Worm (Caenorhabditis elegans) whole organism, L1 larva: ENCODE measurements around the gene T22B7.8.
A peak's percentile ranks its signal among the peaks of the same experiment; 100 is the strongest.

Source experiments
- C04F5.9 ChIP-seq: sonication (generic microtip); optimal IDR thresholded peaks from 2 replicates; lab custom pipeline; 2016; ENCODE audit warnings: missing genetic modification characterization, missing compliant biosample characterization
- F16B12.6 ChIP-seq: fragments of 150-350 bp; optimal IDR thresholded peaks from 2 replicates; lab custom pipeline; 2014; ENCODE audit warnings: missing biosample characterization, missing genetic modification characterization
- Y116A8C.19 ChIP-seq: sonication (generic microtip); optimal IDR thresholded peaks from 2 replicates; lab custom pipeline; 2016; ENCODE audit warnings: missing compliant biosample characterization, missing genetic modification characterization, borderline replicate concordance
- alr-1 ChIP-seq: fragments of 200-800 bp; sonication (Bioruptor generic); optimal IDR thresholded peaks from 2 replicates; lab custom pipeline; 2018; ENCODE audit warnings: borderline replicate concordance, mild to moderate bottlenecking, missing genetic modification characterization, missing compliant biosample characterization
- blmp-1 ChIP-seq: fragments of 150-350 bp; optimal IDR thresholded peaks from 2 replicates; lab custom pipeline; 2014; ENCODE audit warnings: missing biosample characterization, missing genetic modification characterization
- ceh-63 ChIP-seq: fragments of 200-800 bp; sonication (Bioruptor generic); optimal IDR thresholded peaks from 2 replicates; lab custom pipeline; 2018; ENCODE audit warnings: mild to moderate bottlenecking, missing genetic modification characterization, missing compliant biosample characterization
- ceh-8 ChIP-seq: fragments of 200-800 bp; sonication (Bioruptor generic); optimal IDR thresholded peaks from 2 replicates; lab custom pipeline; 2018; ENCODE audit warnings: mild to moderate bottlenecking, missing genetic modification characterization, moderate library complexity, missing compliant biosample characterization
- ceh-88 ChIP-seq: fragments of 200-800 bp; sonication (Bioruptor generic); IDR thresholded peaks from 2 replicates; pipeline ENCODE4 v1.3.6; 2022; ENCODE audit warnings: missing genetic modification characterization, missing compliant biosample characterization
- dsc-1 ChIP-seq: sonication (generic microtip); optimal IDR thresholded peaks from 2 replicates; lab custom pipeline; 2016; ENCODE audit warnings: mild to moderate bottlenecking, missing genetic modification characterization, missing compliant biosample characterization
- efl-1 ChIP-seq, 4 experiments: fragments of 150-350 bp; optimal IDR thresholded peaks in 3 of 4; peaks in 1 of 4; 1 replicate in 1 of 4; 2 replicates in 3 of 4; lab custom pipeline; 2014; ENCODE audit warnings: missing biosample characterization in 2 of 4, missing genetic modification characterization in 2 of 4, missing genetic modification reagents in 2 of 4
- efl-3 ChIP-seq: fragments of 200-800 bp; sonication (Bioruptor generic); optimal IDR thresholded peaks from 2 replicates; lab custom pipeline; 2018; ENCODE audit warnings: mild to moderate bottlenecking, missing genetic modification characterization, missing compliant biosample characterization
- egl-13 ChIP-seq: sonication (generic microtip); optimal IDR thresholded peaks from 2 replicates; lab custom pipeline; 2016; ENCODE audit warnings: missing genotype, missing genetic modification reagents, missing genetic modification characterization, missing compliant biosample characterization
- egl-27 ChIP-seq, 2 experiments: fragments of 150-350 bp in 1 of 2; sonication (generic microtip); optimal IDR thresholded peaks; 3 replicates each; lab custom pipeline; 2017 to 2018; ENCODE audit warnings: missing biosample characterization in 2 of 2, missing genetic modification characterization in 2 of 2, missing genetic modification reagents in 2 of 2
- elt-2 ChIP-seq: sonication (generic microtip); optimal IDR thresholded peaks from 2 replicates; lab custom pipeline; 2016; ENCODE audit warnings: missing genetic modification characterization, mild to moderate bottlenecking, inconsistent platforms, missing compliant biosample characterization, missing genetic modification reagents
- fkh-8 ChIP-seq: sonication (generic microtip); optimal IDR thresholded peaks from 2 replicates; lab custom pipeline; 2016; ENCODE audit warnings: mild to moderate bottlenecking, missing genetic modification characterization, missing compliant biosample characterization
- fos-1 ChIP-seq: fragments of 150-350 bp; optimal IDR thresholded peaks from 2 replicates; lab custom pipeline; 2014; ENCODE audit warnings: missing biosample characterization, missing genetic modification characterization
- grh-1 ChIP-seq: fragments of 200-800 bp; sonication (Bioruptor generic); IDR thresholded peaks from 2 replicates; pipeline ENCODE4 v1.3.6; 2022; ENCODE audit warnings: missing genetic modification reagents, missing genetic modification characterization, missing compliant biosample characterization
- hlh-4 ChIP-seq: sonication (generic microtip); optimal IDR thresholded peaks from 2 replicates; lab custom pipeline; 2016; ENCODE audit warnings: mild to moderate bottlenecking, missing genetic modification characterization, missing compliant biosample characterization
- hpl-2 ChIP-seq: fragments of 150-350 bp; optimal IDR thresholded peaks from 2 replicates; lab custom pipeline; 2014; ENCODE audit warnings: missing biosample characterization, missing genetic modification reagents, missing genetic modification characterization
- irx-1 ChIP-seq: sonication (generic microtip); optimal IDR thresholded peaks from 2 replicates; lab custom pipeline; 2016; ENCODE audit warnings: missing genetic modification characterization, missing compliant biosample characterization
- isw-1 ChIP-seq: fragments of 200-800 bp; sonication (Bioruptor generic); IDR thresholded peaks from 2 replicates; pipeline ENCODE4 v1.3.6; 2022; ENCODE audit warnings: missing genetic modification characterization, missing compliant biosample characterization
- lin-13 ChIP-seq: fragments of 150-350 bp; optimal IDR thresholded peaks from 2 replicates; lab custom pipeline; 2014; ENCODE audit warnings: missing biosample characterization, missing genetic modification reagents, missing genetic modification characterization
- lin-35 ChIP-seq, 2 experiments: fragments of 150-350 bp; optimal IDR thresholded peaks; 2 replicates each; lab custom pipeline; 2014; ENCODE audit warnings: missing biosample characterization in 2 of 2, missing genetic modification characterization in 2 of 2, missing genetic modification reagents in 2 of 2
- lin-39 ChIP-seq: fragments of 150-350 bp; optimal IDR thresholded peaks from 2 replicates; lab custom pipeline; 2014; ENCODE audit warnings: missing biosample characterization, missing genetic modification reagents, missing genetic modification characterization
- lir-3 ChIP-seq: sonication (generic microtip); optimal IDR thresholded peaks from 2 replicates; lab custom pipeline; 2016; ENCODE audit warnings: mild to moderate bottlenecking, missing genetic modification characterization, moderate library complexity, missing compliant biosample characterization; ENCODE audit not compliant: poor library complexity
- mab-9 ChIP-seq: fragments of 200-800 bp; sonication (Bioruptor generic); IDR thresholded peaks from 2 replicates; pipeline ENCODE4 v1.3.6; 2022; ENCODE audit warnings: missing genetic modification reagents, missing genetic modification characterization, missing compliant biosample characterization
- mdl-1 ChIP-seq, 2 experiments: fragments of 150-350 bp; optimal IDR thresholded peaks; 2 replicates each; lab custom pipeline; 2014 to 2017; ENCODE audit warnings: missing biosample characterization in 2 of 2, missing genetic modification characterization in 2 of 2, inconsistent platforms in 1 of 2
- mep-1 ChIP-seq: fragments of 150-350 bp; optimal IDR thresholded peaks from 2 replicates; lab custom pipeline; 2014; ENCODE audit warnings: missing biosample characterization, missing genetic modification characterization
- nhr-11 ChIP-seq: fragments of 150-350 bp; optimal IDR thresholded peaks from 2 replicates; lab custom pipeline; 2014; ENCODE audit warnings: missing biosample characterization, missing genetic modification characterization
- nhr-12 ChIP-seq: sonication (generic microtip); optimal IDR thresholded peaks from 2 replicates; lab custom pipeline; 2017; ENCODE audit warnings: missing biosample characterization, missing genetic modification characterization
- nhr-20 ChIP-seq: sonication (generic microtip); optimal IDR thresholded peaks from 2 replicates; lab custom pipeline; 2016; ENCODE audit warnings: mild to moderate bottlenecking, missing genetic modification characterization, missing compliant biosample characterization
- nhr-237 ChIP-seq: fragments of 150-350 bp; optimal IDR thresholded peaks from 2 replicates; lab custom pipeline; 2014; ENCODE audit warnings: missing biosample characterization, missing genetic modification characterization
- nhr-47 ChIP-seq: sonication (generic microtip); optimal IDR thresholded peaks from 2 replicates; lab custom pipeline; 2016; ENCODE audit warnings: mild to moderate bottlenecking, missing genetic modification characterization, moderate library complexity, missing compliant biosample characterization
- nhr-77 ChIP-seq: fragments of 150-350 bp; optimal IDR thresholded peaks from 2 replicates; lab custom pipeline; 2014; ENCODE audit warnings: missing biosample characterization, missing genetic modification characterization
- nhr-84 ChIP-seq: sonication (generic microtip); optimal IDR thresholded peaks from 2 replicates; lab custom pipeline; 2017; ENCODE audit warnings: missing biosample characterization, missing genetic modification characterization
- nhr-85 ChIP-seq: sonication (generic microtip); peaks from one replicate; lab custom pipeline; 2016; ENCODE audit warnings: missing genetic modification characterization, inconsistent platforms, missing compliant biosample characterization
- nhr-90 ChIP-seq: sonication (generic microtip); optimal IDR thresholded peaks from 2 replicates; lab custom pipeline; 2016; ENCODE audit warnings: mild to moderate bottlenecking, missing genetic modification characterization, missing compliant biosample characterization; ENCODE audit not compliant: poor library complexity
- pax-3 ChIP-seq: fragments of 200-800 bp; sonication (Bioruptor generic); optimal IDR thresholded peaks from 2 replicates; lab custom pipeline; 2018; ENCODE audit warnings: mild to moderate bottlenecking, missing genetic modification characterization, moderate library complexity, missing compliant biosample characterization
- pqm-1 ChIP-seq: sonication (generic microtip); optimal IDR thresholded peaks from 3 replicates; lab custom pipeline; 2017; ENCODE audit warnings: missing biosample characterization, missing genetic modification characterization
- rnt-1 ChIP-seq: sonication (generic microtip); optimal IDR thresholded peaks from 2 replicates; lab custom pipeline; 2016; ENCODE audit warnings: mild to moderate bottlenecking, missing genetic modification characterization, moderate library complexity, missing compliant biosample characterization
- skn-1 ChIP-seq: fragments of 150-350 bp; optimal IDR thresholded peaks from 2 replicates; lab custom pipeline; 2014; ENCODE audit warnings: missing biosample characterization, missing genetic modification characterization
- snpc-4 ChIP-seq: fragments of 150-350 bp; optimal IDR thresholded peaks from 2 replicates; lab custom pipeline; 2014; ENCODE audit warnings: missing biosample characterization, missing genetic modification characterization
- snu-23 ChIP-seq: sonication (generic microtip); optimal IDR thresholded peaks from 2 replicates; lab custom pipeline; 2016; ENCODE audit warnings: missing genetic modification characterization, missing compliant biosample characterization
- sup-37 ChIP-seq: fragments of 200-800 bp; sonication (Bioruptor generic); optimal IDR thresholded peaks from 2 replicates; lab custom pipeline; 2018; ENCODE audit warnings: mild to moderate bottlenecking, missing genetic modification characterization, missing compliant biosample characterization
- swsn-7 ChIP-seq: sonication (generic microtip); optimal IDR thresholded peaks from 2 replicates; lab custom pipeline; 2016; ENCODE audit warnings: missing genetic modification characterization, missing compliant biosample characterization
- unc-30 ChIP-seq: sonication (generic microtip); optimal IDR thresholded peaks from 2 replicates; lab custom pipeline; 2017; ENCODE audit warnings: missing biosample characterization, missing genetic modification characterization
- unc-62 ChIP-seq: fragments of 150-350 bp; optimal IDR thresholded peaks from 2 replicates; lab custom pipeline; 2014; ENCODE audit warnings: missing biosample characterization, missing genetic modification reagents, missing genetic modification characterization
- unc-86 ChIP-seq: sonication (generic microtip); optimal IDR thresholded peaks from 2 replicates; lab custom pipeline; 2016; ENCODE audit warnings: missing genetic modification characterization, missing compliant biosample characterization
- xbp-1 ChIP-seq: sonication (generic microtip); optimal IDR thresholded peaks from 2 replicates; lab custom pipeline; 2016; ENCODE audit warnings: missing genetic modification characterization, missing compliant biosample characterization
- zag-1 ChIP-seq: fragments of 150-350 bp; optimal IDR thresholded peaks from 2 replicates; lab custom pipeline; 2014; ENCODE audit warnings: missing biosample characterization, missing genetic modification characterization
- zip-4 ChIP-seq: fragments of 200-800 bp; sonication (Bioruptor generic); optimal IDR thresholded peaks from 2 replicates; lab custom pipeline; 2018; ENCODE audit warnings: mild to moderate bottlenecking, missing genetic modification characterization, moderate library complexity, missing compliant biosample characterization

The T22B7.8 gene

ce11 chrX:5631626-5632025 lies at the start of gene T22B7.8:
T22B7.8 (plus strand) TSS chrX:5631926.
- TF ChIP-seq fos-1 (tag; lab: Kevin White, UChicago): no peak
- no peak for TF ChIP-seq irx-1
- peak; percentile 6 for TF ChIP-seq elt-2

DNA sequence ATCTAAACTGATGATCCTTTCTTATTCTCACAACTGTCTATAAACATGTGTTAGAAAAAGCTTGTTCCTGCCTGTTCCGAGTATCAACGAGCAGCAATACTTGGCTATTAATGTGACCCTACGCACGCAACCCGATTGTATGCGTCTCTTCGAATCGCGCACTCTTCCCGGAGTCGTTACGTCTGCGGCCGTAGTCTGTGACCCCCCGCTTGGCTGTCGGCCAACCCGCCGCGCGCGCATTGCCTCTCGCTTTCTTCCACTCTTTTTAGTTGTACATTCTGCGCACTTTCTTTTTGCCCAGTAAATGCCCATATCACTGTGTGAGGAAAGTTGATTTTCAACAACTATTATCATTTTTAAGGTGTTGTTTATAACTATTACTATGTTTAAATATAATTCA lies 39.9 kb upstream of the T22B7.8 start:
- TF ChIP-seq mdl-1 (tag; optimal IDR thresholded peaks at IDR 0.05; lab: Kevin White, UChicago) (peak in 1 of 2 experiments; percentile 36), pax-3 (tag; lab: Kevin White, UChicago) (no peak), nhr-90 (no peak), ceh-88 (GFP tag; lab: Robert Waterston, UW) (no peak), skn-1 (tag; lab: Kevin White, UChicago) (peak; percentile 9), nhr-77 (tag; lab: Kevin White, UChicago) (no peak), irx-1 (no peak), hlh-4 (tag; lab: Kevin White, UChicago) (no peak), F16B12.6 (tag; lab: Kevin White, UChicago) (no peak), fos-1 (tag; lab: Kevin White, UChicago) (no peak), xbp-1 (peak; percentile 46), nhr-84 (tag; lab: Kevin White, UChicago) (no peak), grh-1 (GFP tag; lab: Robert Waterston, UW) (no peak), C04F5.9 (tag; lab: Kevin White, UChicago) (no peak), mab-9 (GFP tag; lab: Robert Waterston, UW) (no peak), ceh-8 (GFP tag; lab: Kevin White, UChicago) (no peak), pqm-1 (tag; lab: Kevin White, UChicago) (no peak), lir-3 (tag; lab: Kevin White, UChicago) (no peak), nhr-11 (tag; lab: Kevin White, UChicago) (no peak), rnt-1 (tag; lab: Kevin White, UChicago) (peak; percentile 64), nhr-237 (tag; lab: Kevin White, UChicago) (no peak), efl-1 (optimal IDR thresholded peaks at IDR 0.05; lab: Kevin White, UChicago) (peak in 1 of 2 experiments; percentile 32), efl-1 (GFP tag; optimal IDR thresholded peaks at IDR 0.05 in 1 of 2; lab: Kevin White, UChicago) (no peak), unc-86 (tag; lab: Kevin White, UChicago) (peak; percentile 61), snpc-4 (tag; lab: Kevin White, UChicago) (no peak), snu-23 (GFP tag; lab: Kevin White, UChicago) (peak; percentile 64), zag-1 (no peak), Y116A8C.19 (tag; lab: Kevin White, UChicago) (no peak), alr-1 (no peak), unc-30 (tag; lab: Kevin White, UChicago) (no peak), nhr-47 (tag; lab: Kevin White, UChicago) (peak; percentile 53), mep-1 (peak; percentile 29), unc-62 (GFP tag; lab: Kevin White, UChicago) (no peak), lin-13 (GFP tag; lab: Kevin White, UChicago) (no peak), sup-37 (GFP tag; lab: Kevin White, UChicago) (no peak), efl-3 (GFP tag; lab: Kevin White, UChicago) (no peak), nhr-12 (no peak), zip-4 (GFP tag; lab: Kevin White, UChicago) (no peak), elt-2 (no peak), egl-27 (tag; optimal IDR thresholded peaks at IDR 0.05; lab: Kevin White, UChicago) (no peak), lin-39 (tag; lab: Kevin White, UChicago) (no peak), dsc-1 (tag; lab: Kevin White, UChicago) (peak; percentile 49), nhr-20 (tag; lab: Kevin White, UChicago) (peak; percentile 56), lin-35 (GFP tag; optimal IDR thresholded peaks at IDR 0.05; lab: Kevin White, UChicago) (no peak), hpl-2 (GFP tag; lab: Kevin White, UChicago) (no peak), ceh-63 (GFP tag; lab: Kevin White, UChicago) (no peak), swsn-7 (peak; percentile 48), egl-13 (tag; lab: Kevin White, UChicago) (peak; percentile 47), isw-1 (GFP tag; lab: Robert Waterston, UW) (no peak), fkh-8 (tag; lab: Kevin White, UChicago) (peak; percentile 29), blmp-1 (tag; lab: Kevin White, UChicago) (peak; percentile 89), nhr-85 (tag; lab: Kevin White, UChicago) (peak; percentile 47)
